Worm (Caenorhabditis elegans): ENCODE data around the gene R31.2.

DNA sequence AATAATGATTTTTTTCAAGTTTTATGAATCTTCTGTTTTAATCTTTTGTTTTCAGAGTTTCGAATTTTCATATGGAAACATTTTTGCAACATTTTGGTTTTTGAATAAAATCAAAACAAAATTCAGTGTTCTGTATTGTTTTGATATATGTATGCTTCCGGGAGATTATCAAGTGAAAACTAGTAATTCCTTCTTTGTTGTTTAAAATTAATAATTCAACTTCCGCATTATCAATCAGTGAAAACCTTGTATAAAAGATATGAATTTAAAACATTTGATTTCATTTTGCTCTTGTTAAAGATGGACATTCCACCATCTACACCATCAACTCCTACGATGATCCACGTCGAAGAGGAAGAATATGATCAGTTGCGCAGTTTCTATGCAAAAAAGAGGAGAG is 37.6 kb upstream of the R31.2 start, which contains the start of gene sulp-5:
- no peak for TF ChIP-seq him-1 (tag; optimal IDR thresholded peaks at IDR 0.05)
- no peak for TF ChIP-seq dao-5 (tag; optimal IDR thresholded peaks at IDR 0.05)
- TF ChIP-seq W03F9.2 (tag; optimal IDR thresholded peaks at IDR 0.05) = no peak

Data from whole organism, L4/young adult.